Worm (Caenorhabditis elegans) whole organism, early embryonic: Measurements from ENCODE around the gene clp-9.

Experiments used
- B0310.2 ChIP-seq: sonication (generic microtip); optimal IDR thresholded peaks from 2 replicates; lab custom pipeline; 2016; ENCODE audit warnings: mild to moderate bottlenecking, missing genetic modification characterization, missing compliant biosample characterization
- ama-1 ChIP-seq: fragments of 150-350 bp; optimal IDR thresholded peaks from 2 replicates; lab custom pipeline; 2014
- flt-1 ChIP-seq: fragments of 200-800 bp; sonication (Bioruptor generic); IDR thresholded peaks from 2 replicates; pipeline ENCODE4 v1.3.6; 2022; ENCODE audit warnings: missing genetic modification characterization, missing compliant biosample characterization
- sea-1 ChIP-seq: fragments of 200-800 bp; sonication (Bioruptor generic); conservative IDR thresholded peaks from 2 replicates; pipeline ENCODE4 v1.3.6; 2022; ENCODE audit warnings: missing genetic modification characterization, missing compliant biosample characterization
- tbx-11 ChIP-seq: fragments of 200-800 bp; sonication (Bioruptor generic); IDR thresholded peaks from 2 replicates; pipeline ENCODE4 v1.3.6; 2022; ENCODE audit warnings: missing genetic modification characterization, missing compliant biosample characterization
- tbx-37 ChIP-seq: fragments of 200-800 bp; sonication (Bioruptor generic); conservative IDR thresholded peaks from 2 replicates; pipeline ENCODE4 v1.3.6; 2022; ENCODE audit warnings: missing genetic modification reagents, missing genetic modification characterization, missing compliant biosample characterization

ce11 chrV:9924389-9924788, 38.6 kb upstream of the clp-9 start:
- TF ChIP-seq tbx-11 (GFP tag; lab: Robert Waterston, UW), result no peak
- TF ChIP-seq ama-1, result no peak
- no peak for TF ChIP-seq flt-1 (GFP tag; lab: Robert Waterston, UW)
- TF ChIP-seq B0310.2 (tag; lab: Kevin White, UChicago), result no peak
- TF ChIP-seq sea-1 (GFP tag; lab: Robert Waterston, UW), result no peak
- no peak for TF ChIP-seq tbx-37 (GFP tag; lab: Robert Waterston, UW)
